Worm (Caenorhabditis elegans) whole organism, L2 larva: ENCODE measurements around the gene ZC443.4.

ENCODE experiments used
- alr-1 ChIP-seq: fragments of 150-350 bp; optimal IDR thresholded peaks from 2 replicates; lab custom pipeline; 2014; ENCODE audit warnings: missing biosample characterization, missing genetic modification characterization
- ceh-82 ChIP-seq: fragments of 150-350 bp; optimal IDR thresholded peaks from 2 replicates; lab custom pipeline; 2014; ENCODE audit warnings: missing biosample characterization, missing genetic modification characterization
- crh-2 ChIP-seq: sonication (generic microtip); optimal IDR thresholded peaks from 2 replicates; lab custom pipeline; 2017; ENCODE audit warnings: missing biosample characterization, missing genetic modification characterization
- egl-27 ChIP-seq: sonication (generic microtip); optimal IDR thresholded peaks from 3 replicates; lab custom pipeline; 2017; ENCODE audit warnings: missing biosample characterization, missing genetic modification reagents, missing genetic modification characterization
- elt-1 ChIP-seq: fragments of 150-350 bp; optimal IDR thresholded peaks from 2 replicates; lab custom pipeline; 2014; ENCODE audit warnings: missing biosample characterization, missing genetic modification characterization
- lin-39 ChIP-seq: fragments of 150-350 bp; optimal IDR thresholded peaks from 2 replicates; lab custom pipeline; 2014; ENCODE audit warnings: missing biosample characterization, missing genetic modification reagents, missing genetic modification characterization
- mab-5 ChIP-seq: fragments of 150-350 bp; optimal IDR thresholded peaks from 2 replicates; lab custom pipeline; 2014; ENCODE audit warnings: missing biosample characterization, missing genetic modification characterization
- nhr-10 ChIP-seq: sonication (generic microtip); optimal IDR thresholded peaks from 2 replicates; lab custom pipeline; 2017; ENCODE audit warnings: missing biosample characterization, missing genetic modification characterization
- nhr-25 ChIP-seq: fragments of 150-350 bp; sonication (generic microtip); optimal IDR thresholded peaks from 3 replicates; lab custom pipeline; 2014; ENCODE audit warnings: missing biosample characterization, missing genetic modification characterization
- nhr-6 ChIP-seq: fragments of 150-350 bp; optimal IDR thresholded peaks from 2 replicates; lab custom pipeline; 2014; ENCODE audit warnings: missing biosample characterization, missing genetic modification characterization
- nhr-77 ChIP-seq: fragments of 150-350 bp; optimal IDR thresholded peaks from 2 replicates; lab custom pipeline; 2014; ENCODE audit warnings: missing biosample characterization, missing genetic modification characterization
- snpc-4 ChIP-seq: fragments of 150-350 bp; optimal IDR thresholded peaks from 2 replicates; lab custom pipeline; 2014; ENCODE audit warnings: missing biosample characterization, missing genetic modification characterization
- unc-55 ChIP-seq: fragments of 150-350 bp; sonication (generic microtip); optimal IDR thresholded peaks from 3 replicates; lab custom pipeline; 2014; ENCODE audit warnings: missing biosample characterization, missing genetic modification reagents, missing genetic modification characterization
- ztf-11 ChIP-seq: sonication (generic microtip); optimal IDR thresholded peaks from 2 replicates; lab custom pipeline; 2017; ENCODE audit warnings: missing biosample characterization, missing genetic modification characterization

DNA sequence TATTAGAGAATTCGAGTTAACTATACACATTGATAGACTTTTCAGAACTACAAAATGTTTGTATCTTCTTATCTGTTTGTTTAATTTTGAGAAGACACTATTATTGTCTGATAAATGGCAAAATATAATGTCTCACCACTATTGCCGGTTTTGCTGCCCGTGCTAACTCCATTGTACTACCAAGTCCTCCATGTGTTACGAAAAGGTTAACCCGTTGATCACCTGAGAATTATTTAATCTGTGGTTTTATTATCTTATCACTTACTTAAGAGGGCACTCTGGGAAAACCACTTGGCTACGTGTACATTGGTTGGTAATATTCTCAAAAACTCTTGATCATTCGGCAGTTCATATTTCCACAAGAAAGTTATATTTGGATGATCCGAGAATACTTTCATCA lies 23.8 kb downstream of the ZC443.4 start:
- TF ChIP-seq nhr-10 (tag; lab: Kevin White, UChicago), result no peak
- TF ChIP-seq nhr-25, result no peak
- TF ChIP-seq elt-1 (tag; lab: Kevin White, UChicago), result no peak
- no peak for TF ChIP-seq egl-27 (tag; lab: Kevin White, UChicago)
- TF ChIP-seq snpc-4, result no peak
- no peak for TF ChIP-seq alr-1
- no peak for TF ChIP-seq nhr-77 (tag; lab: Kevin White, UChicago)
- TF ChIP-seq ztf-11 (tag; lab: Kevin White, UChicago), result no peak
- TF ChIP-seq ceh-82, result no peak
- no peak for TF ChIP-seq crh-2
- no peak for TF ChIP-seq nhr-6 (tag; lab: Kevin White, UChicago)
- TF ChIP-seq unc-55 (GFP tag; lab: Kevin White, UChicago), result no peak
- TF ChIP-seq mab-5, result no peak
- TF ChIP-seq lin-39 (tag; lab: Kevin White, UChicago), result no peak
